Fruit fly (Drosophila melanogaster) whole organism, embryonic: Measurements from ENCODE around the gene AMPdeam.

Experiments
- Abd-B ChIP-seq: fragments of 200-800 bp; sonication (Bioruptor generic); optimal IDR thresholded peaks from 2 replicates; lab custom pipeline; 2018; ENCODE audit warnings: missing biosample characterization, mild to moderate bottlenecking, missing genetic modification characterization, moderate library complexity
- Bgb ChIP-seq: fragments of 200-800 bp; sonication (Bioruptor generic); IDR thresholded peaks from 2 replicates; pipeline ENCODE4 v1.3.6; 2022; ENCODE audit warnings: missing biosample characterization, missing genetic modification characterization; ENCODE audit not compliant: partially characterized antibody
- CG10209 ChIP-seq: fragments of 200-800 bp; sonication (Bioruptor generic); optimal IDR thresholded peaks from 3 replicates; lab custom pipeline; 2017; ENCODE audit warnings: missing biosample characterization, mild to moderate bottlenecking, missing genetic modification characterization, missing genetic modification reagents
- CG10321 ChIP-seq: fragments of 200-800 bp; sonication (Bioruptor generic); IDR thresholded peaks from 2 replicates; pipeline ENCODE4 v1.3.6; 2022; ENCODE audit warnings: missing biosample characterization, missing genetic modification characterization
- CG10543 ChIP-seq: fragments of 200-800 bp; sonication (Bioruptor generic); optimal IDR thresholded peaks from 3 replicates; lab custom pipeline; 2017; ENCODE audit warnings: missing biosample characterization, mild to moderate bottlenecking, missing genetic modification characterization, moderate library complexity
- CG10654 ChIP-seq: fragments of 200-800 bp; sonication (Bioruptor generic); optimal IDR thresholded peaks from 2 replicates; lab custom pipeline; 2016; ENCODE audit warnings: missing biosample characterization, missing genetic modification characterization
- CG11504 ChIP-seq: fragments of 200-800 bp; sonication (Bioruptor generic); optimal IDR thresholded peaks from 3 replicates; lab custom pipeline; 2019; ENCODE audit warnings: missing biosample characterization, mild to moderate bottlenecking, missing genetic modification characterization, moderate library complexity
- CG11696 ChIP-seq: fragments of 200-800 bp; sonication (Bioruptor generic); IDR thresholded peaks from 2 replicates; pipeline ENCODE4 v1.3.6; 2022; ENCODE audit warnings: missing biosample characterization, missing genetic modification characterization
- CG12071 ChIP-seq: fragments of 200-800 bp; sonication (Bioruptor generic); optimal IDR thresholded peaks from 3 replicates; lab custom pipeline; 2018; ENCODE audit warnings: missing biosample characterization, mild to moderate bottlenecking, missing genetic modification characterization
- CG12744 ChIP-seq: fragments of 200-800 bp; sonication (Bioruptor generic); optimal IDR thresholded peaks from 2 replicates; lab custom pipeline; 2016; ENCODE audit warnings: missing biosample characterization, missing genetic modification characterization
- CG13624 ChIP-seq: fragments of 200-800 bp; sonication (Bioruptor generic); optimal IDR thresholded peaks from 2 replicates; lab custom pipeline; 2016; ENCODE audit warnings: missing biosample characterization, missing genetic modification characterization
- CG13894 ChIP-seq: fragments of 200-800 bp; sonication (Bioruptor generic); optimal IDR thresholded peaks from 3 replicates; lab custom pipeline; 2018; ENCODE audit warnings: missing biosample characterization, mild to moderate bottlenecking, missing genetic modification characterization, moderate library complexity
- CG15601 ChIP-seq: fragments of 200-800 bp; sonication (Bioruptor generic); optimal IDR thresholded peaks from 3 replicates; lab custom pipeline; 2019; ENCODE audit warnings: missing biosample characterization, mild to moderate bottlenecking, missing genetic modification characterization, moderate library complexity
- CG16813 ChIP-seq: fragments of 200-800 bp; sonication (Bioruptor generic); IDR thresholded peaks from 3 replicates; pipeline ENCODE4 v1.3.6; 2022; ENCODE audit warnings: missing biosample characterization, missing genetic modification characterization; ENCODE audit not compliant: partially characterized antibody
- CG17802 ChIP-seq: fragments of 200-800 bp; sonication (Bioruptor generic); optimal IDR thresholded peaks from 2 replicates; lab custom pipeline; 2018; ENCODE audit warnings: missing biosample characterization, mild to moderate bottlenecking, missing genetic modification characterization, moderate library complexity
- CG18262 ChIP-seq: fragments of 200-800 bp; optimal IDR thresholded peaks from 3 replicates; lab custom pipeline; 2019; ENCODE audit warnings: missing biosample characterization, mild to moderate bottlenecking, missing genetic modification characterization, moderate library complexity
- CG3163 ChIP-seq: fragments of 200-800 bp; sonication (Bioruptor generic); optimal IDR thresholded peaks from 3 replicates; lab custom pipeline; 2016; ENCODE audit warnings: missing biosample characterization, missing genetic modification characterization
- CG3995 ChIP-seq: fragments of 200-800 bp; sonication (Bioruptor generic); optimal IDR thresholded peaks from 3 replicates; lab custom pipeline; 2016; ENCODE audit warnings: missing biosample characterization, missing genetic modification characterization
- CG6654 ChIP-seq: fragments of 200-800 bp; sonication (Bioruptor generic); optimal IDR thresholded peaks from 2 replicates; lab custom pipeline; 2017; ENCODE audit warnings: missing biosample characterization, mild to moderate bottlenecking, missing genetic modification characterization
- CG7928 ChIP-seq: fragments of 200-800 bp; sonication (Bioruptor generic); optimal IDR thresholded peaks from 2 replicates; lab custom pipeline; 2017; ENCODE audit warnings: missing biosample characterization, mild to moderate bottlenecking, missing genetic modification characterization
- CG9932 ChIP-seq: fragments of 200-800 bp; sonication (Bioruptor generic); IDR thresholded peaks from 2 replicates; pipeline ENCODE4 v1.3.6; 2022; ENCODE audit warnings: missing biosample characterization, missing genetic modification characterization
- CTCF ChIP-seq: fragments of 200-800 bp; sonication (Bioruptor generic); optimal IDR thresholded peaks from 2 replicates; lab custom pipeline; 2017; ENCODE audit warnings: missing biosample characterization, mild to moderate bottlenecking, missing genetic modification characterization, moderate library complexity
- D19B ChIP-seq: fragments of 200-800 bp; sonication (Bioruptor generic); optimal IDR thresholded peaks from 2 replicates; lab custom pipeline; 2017; ENCODE audit warnings: missing biosample characterization, mild to moderate bottlenecking, missing genetic modification characterization
- Doc3 ChIP-seq: fragments of 200-800 bp; sonication (Bioruptor generic); IDR thresholded peaks from 3 replicates; pipeline ENCODE4 v1.3.6; 2022; ENCODE audit warnings: missing biosample characterization, missing genetic modification characterization; ENCODE audit not compliant: partially characterized antibody
- Ets97D ChIP-seq: fragments of 200-800 bp; sonication (Bioruptor generic); optimal IDR thresholded peaks from 3 replicates; lab custom pipeline; 2016; ENCODE audit warnings: missing biosample characterization, missing genetic modification characterization
- Fer1 ChIP-seq: fragments of 200-800 bp; sonication (Bioruptor generic); optimal IDR thresholded peaks from 2 replicates; lab custom pipeline; 2017; ENCODE audit warnings: missing biosample characterization, mild to moderate bottlenecking, missing genetic modification characterization
- Hey ChIP-seq: fragments of 200-800 bp; sonication (Bioruptor generic); optimal IDR thresholded peaks from 3 replicates; lab custom pipeline; 2018; ENCODE audit warnings: missing biosample characterization, mild to moderate bottlenecking, missing genetic modification characterization
- Hr51 ChIP-seq, 2 experiments: fragments of 200-800 bp; sonication (Bioruptor generic); optimal IDR thresholded peaks; 2 replicates in 1 of 2; 3 replicates in 1 of 2; lab custom pipeline; 2016 to 2018; ENCODE audit warnings: missing biosample characterization in 2 of 2, missing genetic modification characterization in 2 of 2, mild to moderate bottlenecking in 1 of 2, moderate library complexity in 1 of 2
- Meics ChIP-seq: fragments of 200-800 bp; sonication (Bioruptor generic); optimal IDR thresholded peaks from 2 replicates; lab custom pipeline; 2017; ENCODE audit warnings: missing biosample characterization, mild to moderate bottlenecking, missing genetic modification characterization
- Nf-YB ChIP-seq: fragments of 200-800 bp; sonication (Bioruptor generic); optimal IDR thresholded peaks from 3 replicates; lab custom pipeline; 2019; ENCODE audit warnings: missing biosample characterization, mild to moderate bottlenecking, missing genetic modification characterization, moderate library complexity
- ato ChIP-seq: fragments of 200-800 bp; sonication (Bioruptor generic); IDR thresholded peaks from 2 replicates; pipeline ENCODE4 v1.3.6; 2022; ENCODE audit warnings: missing biosample characterization, missing genetic modification characterization; ENCODE audit not compliant: partially characterized antibody
- bbx ChIP-seq: fragments of 200-800 bp; sonication (Bioruptor generic); IDR thresholded peaks from 2 replicates; pipeline ENCODE4 v1.3.6; 2022; ENCODE audit warnings: missing biosample characterization, missing genetic modification characterization; ENCODE audit not compliant: partially characterized antibody
- bcd ChIP-seq: fragments of 200-800 bp; sonication (Bioruptor generic); optimal IDR thresholded peaks from 2 replicates; lab custom pipeline; 2017; ENCODE audit warnings: missing biosample characterization, mild to moderate bottlenecking, missing genetic modification characterization
- bowl ChIP-seq: fragments of 200-800 bp; sonication (Bioruptor generic); IDR thresholded peaks from 2 replicates; pipeline ENCODE4 v1.3.6; 2022; ENCODE audit warnings: missing biosample characterization, missing genetic modification characterization
- cato ChIP-seq: fragments of 200-800 bp; sonication (Bioruptor generic); optimal IDR thresholded peaks from 2 replicates; lab custom pipeline; 2016; ENCODE audit warnings: missing biosample characterization, missing genetic modification characterization, borderline replicate concordance
- cwo ChIP-seq: fragments of 200-800 bp; sonication (Bioruptor generic); optimal IDR thresholded peaks from 3 replicates; lab custom pipeline; 2017; ENCODE audit warnings: missing biosample characterization, missing genetic modification characterization, mild to moderate bottlenecking, moderate library complexity, missing genetic modification reagents
- esg ChIP-seq: fragments of 200-800 bp; sonication (Bioruptor generic); conservative IDR thresholded peaks from 2 replicates; pipeline ENCODE4 v1.3.6; 2022; ENCODE audit warnings: missing biosample characterization, missing genetic modification characterization
- exex ChIP-seq: fragments of 200-800 bp; sonication (Bioruptor generic); optimal IDR thresholded peaks from 4 replicates; lab custom pipeline; 2018; ENCODE audit warnings: missing biosample characterization, mild to moderate bottlenecking, missing genetic modification characterization, moderate library complexity
- fd3F ChIP-seq: fragments of 200-800 bp; sonication (Bioruptor generic); optimal IDR thresholded peaks from 2 replicates; lab custom pipeline; 2018; ENCODE audit warnings: missing biosample characterization, mild to moderate bottlenecking, missing genetic modification characterization, moderate library complexity
- fru ChIP-seq: fragments of >200 bp; optimal IDR thresholded peaks from 2 replicates; lab custom pipeline; 2017
- gfzf ChIP-seq: fragments of 200-800 bp; sonication (Bioruptor generic); optimal IDR thresholded peaks from 2 replicates; lab custom pipeline; 2016; ENCODE audit warnings: missing biosample characterization, mild to moderate bottlenecking, missing genetic modification characterization, moderate library complexity
- grn ChIP-seq: fragments of 200-800 bp; sonication (Bioruptor generic); optimal IDR thresholded peaks from 3 replicates; lab custom pipeline; 2017; ENCODE audit warnings: missing biosample characterization, missing genetic modification characterization
- lilli ChIP-seq: fragments of 200-800 bp; sonication (Bioruptor generic); optimal IDR thresholded peaks from 3 replicates; lab custom pipeline; 2016; ENCODE audit warnings: missing biosample characterization, missing genetic modification characterization
- nmo ChIP-seq: fragments of 200-800 bp; sonication (Bioruptor generic); optimal IDR thresholded peaks from 2 replicates; lab custom pipeline; 2018; ENCODE audit warnings: missing biosample characterization, mild to moderate bottlenecking, missing genetic modification characterization, moderate library complexity
- nom ChIP-seq: fragments of 200-800 bp; sonication (Bioruptor generic); optimal IDR thresholded peaks from 2 replicates; lab custom pipeline; 2017; ENCODE audit warnings: missing biosample characterization, missing genetic modification characterization, mild to moderate bottlenecking, moderate library complexity, missing genetic modification reagents
- p53 ChIP-seq: fragments of 200-800 bp; sonication (Bioruptor generic); optimal IDR thresholded peaks from 2 replicates; lab custom pipeline; 2016; ENCODE audit warnings: missing biosample characterization, missing genetic modification characterization
- ranshi ChIP-seq: fragments of 200-800 bp; sonication (Bioruptor generic); IDR thresholded peaks from 2 replicates; pipeline ENCODE4 v1.3.6; 2022; ENCODE audit warnings: missing biosample characterization, missing genetic modification characterization
- rib ChIP-seq: fragments of 200-800 bp; sonication (Bioruptor generic); IDR thresholded peaks from 2 replicates; pipeline ENCODE4 v1.3.6; 2022; ENCODE audit warnings: missing biosample characterization, missing genetic modification characterization
- sna ChIP-seq: fragments of 200-800 bp; sonication (Bioruptor generic); IDR thresholded peaks from 2 replicates; pipeline ENCODE4 v1.3.6; 2022; ENCODE audit warnings: missing biosample characterization, missing genetic modification characterization; ENCODE audit not compliant: partially characterized antibody
- wdn ChIP-seq: fragments of 200-800 bp; sonication (Bioruptor generic); IDR thresholded peaks from 2 replicates; pipeline ENCODE4 v1.3.6; 2022; ENCODE audit warnings: missing biosample characterization, missing genetic modification characterization

The AMPdeam gene

DNA sequence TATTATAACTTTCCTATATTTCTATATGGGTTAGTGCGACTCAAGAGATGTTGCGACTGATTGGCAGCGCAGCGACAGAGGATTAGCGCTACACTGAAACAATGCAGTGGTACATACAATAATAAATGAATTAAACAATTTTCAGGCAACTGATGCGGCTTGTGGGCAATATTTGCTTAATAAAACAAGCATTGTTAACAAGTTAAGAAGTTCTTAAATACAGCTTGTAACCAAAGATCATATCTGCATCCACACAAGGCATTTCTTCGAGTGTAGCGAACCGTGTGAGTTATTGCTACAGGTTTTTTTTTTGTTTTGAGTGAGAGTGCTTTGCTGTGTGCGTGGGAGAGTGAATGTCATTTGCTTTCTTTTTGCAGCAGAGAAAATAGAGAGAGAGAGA is 6.8 kb downstream of the AMPdeam start (continued):
- TF ChIP-seq CG10543 (GFP tag; lab: Kevin White, UChicago), result peak; percentile 7
- TF ChIP-seq CG7928, result peak; percentile 17
- TF ChIP-seq CG11696 (GFP tag; lab: Robert Waterston, UW), result no peak
- no peak for TF ChIP-seq Hey (tag; lab: Kevin White, UChicago)
- TF ChIP-seq ranshi, result peak; percentile 60; the same call in 1 of the 2 replicates
- peak; percentile 75 for TF ChIP-seq CG12071 (GFP tag; lab: Kevin White, UChicago)
- no peak for TF ChIP-seq Bgb (GFP tag; lab: Robert Waterston, UW)
- TF ChIP-seq grn (GFP tag; lab: Kevin White, UChicago), result no peak
- 0 out of 2 replicates have a peak, but pooled peaks have one; percentile 23 for TF ChIP-seq bowl (GFP tag; lab: Robert Waterston, UW)
- peak; percentile 49 for TF ChIP-seq cwo
- TF ChIP-seq rib (GFP tag; lab: Robert Waterston, UW), result no peak
- TF ChIP-seq sna, result no peak
- TF ChIP-seq D19B (GFP tag; lab: Kevin White, UChicago), result peak; percentile 53
- TF ChIP-seq Abd-B (GFP tag; lab: Kevin White, UChicago), result peak; percentile 53
- peak; percentile 79 for TF ChIP-seq nmo (GFP tag; lab: Kevin White, UChicago)
- TF ChIP-seq CG15601 (tag; lab: Kevin White, UChicago), result peak; percentile 39
- TF ChIP-seq Hr51 (GFP tag; optimal IDR thresholded peaks at IDR 0.05; lab: Kevin White, UChicago), result peak; percentile 52 to 81
- TF ChIP-seq exex (tag; lab: Kevin White, UChicago), result no peak
- peak; percentile 3 for TF ChIP-seq p53 (GFP tag; lab: Kevin White, UChicago)
- no peak for TF ChIP-seq fru (lab: Kevin White, UChicago)
- peak; percentile 49 for TF ChIP-seq CG6654
- peak; percentile 66 for TF ChIP-seq nom
- no peak for TF ChIP-seq CG13894 (tag; lab: Kevin White, UChicago)
- peak; percentile 43 for TF ChIP-seq CG3995 (GFP tag; lab: Kevin White, UChicago)
- peak; percentile 57 for TF ChIP-seq Meics
- peak; percentile 31 for TF ChIP-seq CG17802 (tag; lab: Kevin White, UChicago)
- no peak for TF ChIP-seq ato (GFP tag; lab: Robert Waterston, UW)
- peak; percentile 58 for TF ChIP-seq CG10654 (GFP tag; lab: Kevin White, UChicago)
- peak; percentile 22 for TF ChIP-seq CG3163 (GFP tag; lab: Kevin White, UChicago)
- peak; percentile 33 for TF ChIP-seq cato (GFP tag; lab: Kevin White, UChicago)
- TF ChIP-seq Ets97D (GFP tag; lab: Kevin White, UChicago), result peak; percentile 28
- TF ChIP-seq Doc3 (GFP tag; lab: Robert Waterston, UW), result no peak
- no peak for TF ChIP-seq CG16813 (GFP tag; lab: Robert Waterston, UW)
- TF ChIP-seq CG10209 (GFP tag; lab: Kevin White, UChicago), result peak; percentile 71
- TF ChIP-seq CG9932, result peak; percentile 55
- peak; percentile 38 for TF ChIP-seq Nf-YB (GFP tag; lab: Kevin White, UChicago)
- peak; percentile 52 for TF ChIP-seq Fer1 (GFP tag; lab: Kevin White, UChicago)
- no peak for TF ChIP-seq wdn (GFP tag; lab: Robert Waterston, UW)
- peak; percentile 58 for TF ChIP-seq CG13624 (GFP tag; lab: Kevin White, UChicago)
- no peak for TF ChIP-seq bbx (GFP tag; lab: Robert Waterston, UW)
- no peak for TF ChIP-seq gfzf (GFP tag; lab: Kevin White, UChicago)
- peak; percentile 76 for TF ChIP-seq lilli (GFP tag; lab: Kevin White, UChicago)
- peak; percentile 12 for TF ChIP-seq CTCF
- peak; percentile 63 for TF ChIP-seq esg (GFP tag; lab: Robert Waterston, UW)
- peak; percentile 13 for TF ChIP-seq fd3F (GFP tag; lab: Kevin White, UChicago)
- 0 out of 2 replicates have a peak, but pooled peaks have one; percentile 24 for TF ChIP-seq CG10321
- peak; percentile 71 for TF ChIP-seq CG12744 (GFP tag; lab: Kevin White, UChicago)
- TF ChIP-seq CG11504 (tag; lab: Kevin White, UChicago), result peak; percentile 85
- peak; percentile 62 for TF ChIP-seq CG18262 (tag; lab: Kevin White, UChicago)
- TF ChIP-seq bcd (GFP tag; lab: Kevin White, UChicago), result peak; percentile 78
